Worm (Caenorhabditis elegans): ENCODE measurements around the gene rps-5.

rps-5 gene

ce11 chrIV:11109771-11110170 lies 1.1 kb downstream of the rps-5 start, which contains the start of gene pigk-1 (continued):
- peak; percentile 48 for TF ChIP-seq T26A5.8 (tag; optimal IDR thresholded peaks at IDR 0.05)
- peak; percentile 30 for TF ChIP-seq ZK185.1 (tag; optimal IDR thresholded peaks at IDR 0.05; ENCODE audit: poor library complexity, severe bottlenecking)
- no peak for TF ChIP-seq aptf-2 (GFP tag; conservative IDR thresholded peaks at IDR 0.05)
- TF ChIP-seq somi-1 (GFP tag; optimal IDR thresholded peaks at IDR 0.05): no peak
- TF ChIP-seq pha-4 (tag; optimal IDR thresholded peaks at IDR 0.05): no peak
- TF ChIP-seq let-526 (GFP tag; IDR thresholded peaks at IDR 0.05): no peak
- TF ChIP-seq mxl-1 (tag; optimal IDR thresholded peaks at IDR 0.05): no peak
- no peak for TF ChIP-seq F22D6.2 (tag; optimal IDR thresholded peaks at IDR 0.05)
- no peak for TF ChIP-seq ztf-6 (GFP tag; IDR thresholded peaks at IDR 0.05)
- no peak for TF ChIP-seq F57C9.4 (tag; optimal IDR thresholded peaks at IDR 0.05)
- TF ChIP-seq F37B4.10 (GFP tag; IDR thresholded peaks at IDR 0.05): no peak
- TF ChIP-seq nfyb-1 (GFP tag; IDR thresholded peaks at IDR 0.05): no peak; the same call in 1 of the 2 replicates
- TF ChIP-seq zim-3 (tag; optimal IDR thresholded peaks at IDR 0.05): no peak
- TF ChIP-seq B0019.2 (GFP tag; conservative IDR thresholded peaks at IDR 0.05): no peak
- peak; percentile 57 for TF ChIP-seq ekl-4 (GFP tag; IDR thresholded peaks at IDR 0.05)
- peak; percentile 77 for TF ChIP-seq hsf-1 (GFP tag; IDR thresholded peaks at IDR 0.05)
- TF ChIP-seq snpc-3.4 (tag; optimal IDR thresholded peaks at IDR 0.05): peak; percentile 43
- peak; percentile 18 for TF ChIP-seq efl-1 (GFP tag; optimal IDR thresholded peaks at IDR 0.05)
- TF ChIP-seq ceh-91 (GFP tag; IDR thresholded peaks at IDR 0.05): no peak
- TF ChIP-seq atf-7 (tag; optimal IDR thresholded peaks at IDR 0.05): no peak
- no peak for TF ChIP-seq F57A8.1 (GFP tag; optimal IDR thresholded peaks at IDR 0.05)
- TF ChIP-seq die-1 (tag; optimal IDR thresholded peaks at IDR 0.05): no peak
- no peak for TF ChIP-seq Y56A3A.18 (GFP tag; IDR thresholded peaks at IDR 0.05)
- peak; percentile 35; the same call in 1 of the 2 replicates for TF ChIP-seq madf-8 (GFP tag; conservative IDR thresholded peaks at IDR 0.05)
- no peak for TF ChIP-seq F23B12.7 (tag; optimal IDR thresholded peaks at IDR 0.05; ENCODE audit: insufficient read depth)
- peak; percentile 81 for TF ChIP-seq madf-3 (GFP tag; IDR thresholded peaks at IDR 0.05)
- no peak for TF ChIP-seq nfya-1 (tag; optimal IDR thresholded peaks at IDR 0.05; ENCODE audit: borderline replicate concordance, insufficient read depth)
- no peak for TF ChIP-seq cebp-1 (GFP tag; IDR thresholded peaks at IDR 0.05)
- TF ChIP-seq cebp-1 (tag; optimal IDR thresholded peaks at IDR 0.05): no peak
- peak; percentile 71; the same call in 1 of the 2 replicates for TF ChIP-seq nfya-2 (GFP tag; IDR thresholded peaks at IDR 0.05)
- no peak for TF ChIP-seq ceh-40 (GFP tag; IDR thresholded peaks at IDR 0.05)
- TF ChIP-seq Y67H2A.10 (GFP tag; conservative IDR thresholded peaks at IDR 0.05): no peak
- TF ChIP-seq ceh-100 (GFP tag; IDR thresholded peaks at IDR 0.05): no peak; the same call in 1 of the 2 replicates
- TF ChIP-seq nhr-90 (tag; optimal IDR thresholded peaks at IDR 0.05): no peak
- TF ChIP-seq Y53F4B.3 (GFP tag; IDR thresholded peaks at IDR 0.05): no peak
- no peak for TF ChIP-seq bed-2 (GFP tag; IDR thresholded peaks at IDR 0.05)
- peak; percentile 43 for TF ChIP-seq snpc-1.3 (tag; optimal IDR thresholded peaks at IDR 0.05; ENCODE audit: insufficient read depth)
- peak; percentile 17; the same call in 1 of the 2 replicates for TF ChIP-seq aptf-3 (GFP tag; IDR thresholded peaks at IDR 0.05)
- no peak for TF ChIP-seq B0035.1 (tag; optimal IDR thresholded peaks at IDR 0.05)
- no peak for TF ChIP-seq sdz-38 (tag; optimal IDR thresholded peaks at IDR 0.05)
- no peak for TF ChIP-seq ztf-28 (GFP tag; IDR thresholded peaks at IDR 0.05)
- no peak for TF ChIP-seq ztf-18 (tag; optimal IDR thresholded peaks at IDR 0.05)
- no peak for TF ChIP-seq K12H6.12 (tag; optimal IDR thresholded peaks at IDR 0.05)
- TF ChIP-seq repo-1 (tag; optimal IDR thresholded peaks at IDR 0.05): no peak
- TF ChIP-seq T07F8.4 (tag; optimal IDR thresholded peaks at IDR 0.05): no peak
- no peak for TF ChIP-seq rec-8 (tag; optimal IDR thresholded peaks at IDR 0.05)
- no peak for TF ChIP-seq attf-5 (GFP tag; optimal IDR thresholded peaks at IDR 0.05)
- TF ChIP-seq him-1 (tag; optimal IDR thresholded peaks at IDR 0.05): no peak
- TF ChIP-seq F49E8.2 (tag; optimal IDR thresholded peaks at IDR 0.05; ENCODE audit: insufficient read depth): peak; percentile 69

Measured in whole organism, young adult.